Worm (Caenorhabditis elegans) whole organism, young adult: ENCODE results near the gene srr-1.

Experiments used
- B0019.2 ChIP-seq: fragments of 200-800 bp; sonication (Bioruptor generic); conservative IDR thresholded peaks from 2 replicates; pipeline ENCODE4 v1.3.6; 2022; ENCODE audit warnings: missing genetic modification reagents, missing genetic modification characterization, missing compliant biosample characterization
- B0035.1 ChIP-seq: sonication (generic microtip); optimal IDR thresholded peaks from 2 replicates; lab custom pipeline; 2016; ENCODE audit warnings: missing genetic modification characterization, mild to moderate bottlenecking, missing compliant biosample characterization, missing genotype, missing genetic modification reagents
- B0336.3 ChIP-seq: fragments of 200-800 bp; sonication (Bioruptor generic); IDR thresholded peaks from 2 replicates; pipeline ENCODE4 v1.3.6; 2022; ENCODE audit warnings: missing genetic modification characterization, missing compliant biosample characterization
- C06A6.2 ChIP-seq: fragments of 200-800 bp; sonication (Bioruptor generic); conservative IDR thresholded peaks from 2 replicates; pipeline ENCODE4 v1.3.6; 2022; ENCODE audit warnings: missing genetic modification characterization, missing compliant biosample characterization
- F10E7.11 ChIP-seq: sonication (generic microtip); optimal IDR thresholded peaks from 2 replicates; lab custom pipeline; 2017; ENCODE audit warnings: mild to moderate bottlenecking, missing genetic modification characterization, moderate library complexity, missing compliant biosample characterization
- F22D6.2 ChIP-seq: sonication (generic microtip); optimal IDR thresholded peaks from 2 replicates; lab custom pipeline; 2016; ENCODE audit warnings: mild to moderate bottlenecking, missing genetic modification characterization, missing compliant biosample characterization
- F23B12.7 ChIP-seq: sonication (generic microtip); optimal IDR thresholded peaks from 2 replicates; lab custom pipeline; 2017; ENCODE audit warnings: missing genetic modification characterization, mild to moderate bottlenecking, missing compliant biosample characterization, antibody characterized with exemption, moderate library complexity; ENCODE audit not compliant: insufficient read depth
- F33H1.4 ChIP-seq: fragments of 200-800 bp; sonication (Bioruptor generic); IDR thresholded peaks from 2 replicates; pipeline ENCODE4 v1.3.6; 2022; ENCODE audit warnings: missing genetic modification reagents, missing genetic modification characterization, missing compliant biosample characterization
- F39B2.1 ChIP-seq: fragments of 200-800 bp; sonication (Bioruptor generic); IDR thresholded peaks from 2 replicates; pipeline ENCODE4 v1.3.6; 2022; ENCODE audit warnings: missing genetic modification reagents, missing genetic modification characterization, missing compliant biosample characterization
- F52B5.7 ChIP-seq: sonication (generic microtip); optimal IDR thresholded peaks from 2 replicates; lab custom pipeline; 2016; ENCODE audit warnings: mild to moderate bottlenecking, missing genetic modification characterization, missing compliant biosample characterization
- F55B11.4 ChIP-seq: sonication (generic microtip); optimal IDR thresholded peaks from 2 replicates; lab custom pipeline; 2016; ENCODE audit warnings: missing compliant biosample characterization, missing genetic modification characterization, borderline replicate concordance; ENCODE audit not compliant: insufficient read depth
- F57A8.1 ChIP-seq: fragments of 200-800 bp; sonication (Bioruptor generic); optimal IDR thresholded peaks from 2 replicates; lab custom pipeline; 2018; ENCODE audit warnings: mild to moderate bottlenecking, missing genetic modification characterization, moderate library complexity, missing compliant biosample characterization
- F57C9.4 ChIP-seq: sonication (generic microtip); optimal IDR thresholded peaks from 2 replicates; lab custom pipeline; 2017; ENCODE audit warnings: mild to moderate bottlenecking, missing genetic modification characterization, missing compliant biosample characterization
- T07F8.4 ChIP-seq: sonication (generic microtip); optimal IDR thresholded peaks from 2 replicates; lab custom pipeline; 2016; ENCODE audit warnings: mild to moderate bottlenecking, missing genetic modification characterization, moderate library complexity, missing compliant biosample characterization
- Y95B8A.8 ChIP-seq: fragments of 200-800 bp; sonication (Bioruptor generic); IDR thresholded peaks from 2 replicates; pipeline ENCODE4 v1.3.6; 2022; ENCODE audit warnings: missing genetic modification reagents, missing genetic modification characterization, missing compliant biosample characterization
- ama-1 ChIP-seq, 3 experiments: fragments of 150-350 bp in 1 of 3; sonication (generic microtip) in 2 of 3; optimal IDR thresholded peaks; 2 replicates each; lab custom pipeline; 2014 to 2018; ENCODE audit warnings: missing biosample characterization in 2 of 3, missing genetic modification characterization in 2 of 3, missing genetic modification reagents in 2 of 3
- atf-7 ChIP-seq: sonication (generic microtip); optimal IDR thresholded peaks from 2 replicates; lab custom pipeline; 2017; ENCODE audit warnings: mild to moderate bottlenecking, missing genetic modification characterization, missing compliant biosample characterization
- bed-1 ChIP-seq: fragments of 200-800 bp; sonication (Bioruptor generic); IDR thresholded peaks from 2 replicates; pipeline ENCODE4 v1.3.6; 2022; ENCODE audit warnings: missing genetic modification reagents, missing genetic modification characterization, missing compliant biosample characterization
- ceh-100 ChIP-seq: fragments of 200-800 bp; sonication (Bioruptor generic); IDR thresholded peaks from 2 replicates; pipeline ENCODE4 v1.3.6; 2022; ENCODE audit warnings: missing genetic modification reagents, missing genetic modification characterization, missing compliant biosample characterization
- die-1 ChIP-seq: sonication (generic microtip); optimal IDR thresholded peaks from 2 replicates; lab custom pipeline; 2016; ENCODE audit warnings: missing genotype, mild to moderate bottlenecking, missing genetic modification characterization, missing compliant biosample characterization
- egl-44 ChIP-seq: fragments of 200-800 bp; sonication (Bioruptor generic); IDR thresholded peaks from 2 replicates; pipeline ENCODE4 v1.3.6; 2022; ENCODE audit warnings: missing genetic modification reagents, missing genetic modification characterization, missing compliant biosample characterization
- ets-4 ChIP-seq: fragments of 200-800 bp; sonication (Bioruptor generic); optimal IDR thresholded peaks from 2 replicates; lab custom pipeline; 2018; ENCODE audit warnings: mild to moderate bottlenecking, missing genetic modification characterization, missing compliant biosample characterization
- him-1 ChIP-seq: sonication (generic microtip); optimal IDR thresholded peaks from 2 replicates; lab custom pipeline; 2016; ENCODE audit warnings: missing genotype, missing genetic modification reagents, missing genetic modification characterization, missing compliant biosample characterization
- hmg-20 ChIP-seq: fragments of 200-800 bp; sonication (Bioruptor generic); IDR thresholded peaks from 2 replicates; pipeline ENCODE4 v1.3.6; 2022; ENCODE audit warnings: missing genetic modification reagents, missing genetic modification characterization, missing compliant biosample characterization
- lag-1 ChIP-seq: fragments of 200-800 bp; sonication (Bioruptor generic); IDR thresholded peaks from 2 replicates; pipeline ENCODE4 v1.3.6; 2022; ENCODE audit warnings: missing genetic modification reagents, missing genetic modification characterization, missing compliant biosample characterization
- let-526 ChIP-seq: fragments of 200-800 bp; sonication (Bioruptor generic); IDR thresholded peaks from 2 replicates; pipeline ENCODE4 v1.3.6; 2022; ENCODE audit warnings: missing genetic modification reagents, missing genetic modification characterization, missing compliant biosample characterization
- let-607 ChIP-seq, 2 experiments: fragments of 200-800 bp in 1 of 2; sonication (Bioruptor generic) in 1 of 2; sonication (generic microtip) in 1 of 2; optimal IDR thresholded peaks; 2 replicates each; lab custom pipeline; 2016 to 2018; ENCODE audit warnings: mild to moderate bottlenecking in 2 of 2, missing compliant biosample characterization in 2 of 2, missing genetic modification characterization in 2 of 2, moderate library complexity in 2 of 2, missing genotype in 1 of 2
- lin-35 ChIP-seq, 3 experiments: fragments of 150-350 bp in 2 of 3; sonication (generic microtip) in 1 of 3; optimal IDR thresholded peaks; 2 replicates each; lab custom pipeline; 2014 to 2018; ENCODE audit warnings: missing biosample characterization in 3 of 3, missing genetic modification characterization in 3 of 3, missing genetic modification reagents in 3 of 3
- lin-40 ChIP-seq: sonication (generic microtip); optimal IDR thresholded peaks from 2 replicates; lab custom pipeline; 2016; ENCODE audit warnings: missing genetic modification characterization, mild to moderate bottlenecking, missing compliant biosample characterization, missing genotype, missing genetic modification reagents
- lsl-1 ChIP-seq: fragments of 200-800 bp; sonication (Bioruptor generic); optimal IDR thresholded peaks from 2 replicates; lab custom pipeline; 2018; ENCODE audit warnings: mild to moderate bottlenecking, missing genetic modification characterization, moderate library complexity, missing compliant biosample characterization
- lsy-27 ChIP-seq: sonication (generic microtip); optimal IDR thresholded peaks from 2 replicates; lab custom pipeline; 2017; ENCODE audit warnings: missing genetic modification characterization, mild to moderate bottlenecking, missing compliant biosample characterization, antibody characterized with exemption, missing genotype, borderline replicate concordance; ENCODE audit not compliant: insufficient read depth
- mel-28 ChIP-seq: sonication (generic microtip); optimal IDR thresholded peaks from 2 replicates; lab custom pipeline; 2016; ENCODE audit warnings: borderline replicate concordance, mild to moderate bottlenecking, missing genetic modification characterization, missing compliant biosample characterization
- nhr-80 ChIP-seq: sonication (generic microtip); optimal IDR thresholded peaks from 2 replicates; lab custom pipeline; 2016; ENCODE audit warnings: missing genetic modification characterization, missing compliant biosample characterization
- nhr-90 ChIP-seq: sonication (generic microtip); optimal IDR thresholded peaks from 2 replicates; lab custom pipeline; 2016; ENCODE audit warnings: missing genotype, mild to moderate bottlenecking, missing genetic modification characterization, missing compliant biosample characterization
- pbrm-1 ChIP-seq: fragments of 200-800 bp; sonication (Bioruptor generic); IDR thresholded peaks from 2 replicates; pipeline ENCODE4 v1.3.6; 2022; ENCODE audit warnings: missing genetic modification reagents, missing genetic modification characterization, missing compliant biosample characterization
- pha-4 ChIP-seq: fragments of 150-350 bp; sonication (generic microtip); optimal IDR thresholded peaks from 2 replicates; lab custom pipeline; 2014; ENCODE audit warnings: missing biosample characterization, missing genetic modification reagents, missing genetic modification characterization
- sdz-38 ChIP-seq: sonication (generic microtip); optimal IDR thresholded peaks from 2 replicates; lab custom pipeline; 2016; ENCODE audit warnings: missing genotype, missing genetic modification characterization, missing compliant biosample characterization
- sea-2 ChIP-seq: fragments of 200-800 bp; sonication (Bioruptor generic); IDR thresholded peaks from 2 replicates; pipeline ENCODE4 v1.3.6; 2022; ENCODE audit warnings: missing genetic modification characterization, missing compliant biosample characterization
- snpc-1.1 ChIP-seq: sonication (generic microtip); optimal IDR thresholded peaks from 2 replicates; lab custom pipeline; 2017; ENCODE audit warnings: missing genetic modification characterization, mild to moderate bottlenecking, missing compliant biosample characterization, antibody characterized with exemption, moderate library complexity, missing genotype, missing genetic modification reagents; ENCODE audit not compliant: insufficient read depth
- somi-1 ChIP-seq: fragments of 200-800 bp; sonication (Bioruptor generic); optimal IDR thresholded peaks from 2 replicates; lab custom pipeline; 2018; ENCODE audit warnings: mild to moderate bottlenecking, missing genetic modification characterization, missing compliant biosample characterization
- tlf-1 ChIP-seq: fragments of 200-800 bp; sonication (Bioruptor generic); optimal IDR thresholded peaks from 2 replicates; lab custom pipeline; 2018; ENCODE audit warnings: mild to moderate bottlenecking, missing genetic modification characterization, missing compliant biosample characterization
- zfh-2 ChIP-seq: fragments of 200-800 bp; sonication (Bioruptor generic); conservative IDR thresholded peaks from 2 replicates; pipeline ENCODE4 v1.3.6; 2022; ENCODE audit warnings: missing genetic modification reagents, missing genetic modification characterization, missing compliant biosample characterization
- ztf-28 ChIP-seq: fragments of 200-800 bp; sonication (Bioruptor generic); IDR thresholded peaks from 2 replicates; pipeline ENCODE4 v1.3.6; 2022; ENCODE audit warnings: missing genetic modification reagents, missing genetic modification characterization, missing compliant biosample characterization

The srr-1 gene

ce11 chrV:13043832-13044521, 9.6 kb downstream of the srr-1 start:
- TF ChIP-seq him-1 (tag; lab: Kevin White, UChicago): no peak
- no peak for TF ChIP-seq bed-1 (GFP tag; lab: Robert Waterston, UW)
- no peak for TF ChIP-seq lsy-27 (tag; lab: Kevin White, UChicago)
- TF ChIP-seq sdz-38 (tag; lab: Kevin White, UChicago): no peak
- no peak for TF ChIP-seq F52B5.7 (tag; lab: Kevin White, UChicago)
- peak; percentile 34 for TF ChIP-seq atf-7 (tag; lab: Kevin White, UChicago)
- no peak for TF ChIP-seq somi-1 (GFP tag; lab: Kevin White, UChicago)
- no peak for TF ChIP-seq egl-44 (GFP tag; lab: Robert Waterston, UW)
- no peak for TF ChIP-seq lsl-1 (GFP tag; lab: Kevin White, UChicago)
- TF ChIP-seq pha-4 (tag; lab: Kevin White, UChicago): no peak
- TF ChIP-seq F55B11.4 (tag; lab: Kevin White, UChicago): no peak
- TF ChIP-seq F57C9.4 (tag; lab: Kevin White, UChicago): no peak
- TF ChIP-seq lin-35 (GFP tag; optimal IDR thresholded peaks at IDR 0.05; lab: Kevin White, UChicago): no peak
- no peak for TF ChIP-seq F33H1.4 (GFP tag; lab: Robert Waterston, UW)
- peak; percentile 31 for TF ChIP-seq nhr-80 (tag; lab: Kevin White, UChicago)
- TF ChIP-seq T07F8.4 (tag; lab: Kevin White, UChicago): no peak
- TF ChIP-seq F22D6.2 (tag; lab: Kevin White, UChicago): no peak
- 0 out of 2 replicates have a peak, but pooled peaks have one; percentile 5 for TF ChIP-seq pbrm-1
- no peak for TF ChIP-seq mel-28
- TF ChIP-seq nhr-90 (tag; lab: Kevin White, UChicago): no peak
- peak; percentile 51 for TF ChIP-seq ets-4

ce11 chrV:13043195-13043762, 10.3 kb downstream of the srr-1 start, which contains the start of gene lap-2:
TSS of gene lap-2 (plus strand) at chrV:13043712.
- TF ChIP-seq snpc-1.1 (tag; lab: Kevin White, UChicago): no peak
- TF ChIP-seq somi-1 (GFP tag; lab: Kevin White, UChicago): no peak
- no peak for TF ChIP-seq lag-1
- no peak for TF ChIP-seq F22D6.2 (tag; lab: Kevin White, UChicago)
- TF ChIP-seq let-526 (GFP tag; lab: Robert Waterston, UW): no peak
- no peak for TF ChIP-seq F57A8.1 (GFP tag; lab: Kevin White, UChicago)
- TF ChIP-seq F55B11.4 (tag; lab: Kevin White, UChicago): no peak
- no peak for TF ChIP-seq lin-35 (GFP tag; optimal IDR thresholded peaks at IDR 0.05; lab: Kevin White, UChicago)
- TF ChIP-seq Y95B8A.8 (GFP tag; lab: Robert Waterston, UW): 0 out of 2 replicates have a peak, but pooled peaks have one; percentile 29
- TF ChIP-seq C06A6.2 (GFP tag; lab: Robert Waterston, UW): no peak
- TF ChIP-seq ama-1 (optimal IDR thresholded peaks at IDR 0.05; lab: Kevin White, UChicago): no peak
- TF ChIP-seq ama-1 (GFP tag; optimal IDR thresholded peaks at IDR 0.05; lab: Kevin White, UChicago): no peak
- TF ChIP-seq F10E7.11 (tag; lab: Kevin White, UChicago): no peak
- TF ChIP-seq B0336.3: no peak
- no peak for TF ChIP-seq B0019.2 (GFP tag; lab: Robert Waterston, UW)
- peak; percentile 42 for TF ChIP-seq tlf-1 (GFP tag; lab: Kevin White, UChicago)
- no peak for TF ChIP-seq lsy-27 (tag; lab: Kevin White, UChicago)
- no peak for TF ChIP-seq hmg-20 (GFP tag; lab: Robert Waterston, UW)
- TF ChIP-seq lsl-1 (GFP tag; lab: Kevin White, UChicago): peak; percentile 16
- TF ChIP-seq ztf-28 (GFP tag; lab: Robert Waterston, UW): no peak
- TF ChIP-seq let-607 (tag; optimal IDR thresholded peaks at IDR 0.05; lab: Kevin White, UChicago): peak; percentile 48 to 52
- no peak for TF ChIP-seq ceh-100 (GFP tag; lab: Robert Waterston, UW)
- TF ChIP-seq zfh-2 (GFP tag; lab: Robert Waterston, UW): no peak
- no peak for TF ChIP-seq sea-2 (GFP tag; lab: Robert Waterston, UW)
- no peak for TF ChIP-seq F23B12.7
- TF ChIP-seq lin-40 (tag; lab: Kevin White, UChicago): peak; percentile 5
- TF ChIP-seq pha-4 (tag; lab: Kevin White, UChicago): no peak
- TF ChIP-seq B0035.1: no peak
- no peak for TF ChIP-seq die-1 (tag; lab: Kevin White, UChicago)
- no peak for TF ChIP-seq F39B2.1
- TF ChIP-seq nhr-90 (tag; lab: Kevin White, UChicago): peak; percentile 46
